Worm (Caenorhabditis elegans): Measurements from ENCODE around the gene pfk-1.1.
"Not testable (repeated sequence)": the region's sequence is repeated elsewhere in the genome, so short reads cannot be mapped to it uniquely, and the experiment has no call there.

pfk-1.1 gene

DNA sequence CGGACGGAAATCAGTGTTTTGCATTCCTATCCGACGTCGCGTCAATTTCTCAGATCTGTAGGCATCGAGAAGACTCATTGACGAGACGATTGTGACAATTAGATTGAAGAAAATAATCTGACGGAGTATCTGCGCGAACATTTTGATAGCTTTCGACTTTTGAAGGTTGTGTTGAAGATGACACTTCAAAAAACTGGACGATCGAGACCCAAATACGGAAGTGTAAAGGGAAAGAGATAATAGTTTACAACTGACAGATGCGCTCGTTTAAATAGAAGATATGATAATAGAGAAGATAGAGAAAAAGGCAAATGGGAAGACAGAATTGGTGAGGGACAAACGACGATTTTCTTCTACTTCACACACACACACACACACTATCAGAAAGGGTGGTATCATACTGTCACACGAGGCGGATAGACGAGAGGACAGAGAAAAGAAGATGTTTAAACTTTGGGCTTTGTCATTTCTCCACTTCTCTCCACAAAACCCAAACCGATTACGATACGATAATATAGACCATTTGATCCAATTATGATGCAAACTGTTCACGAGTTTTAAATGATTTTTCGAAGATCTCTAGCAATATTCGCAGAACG, 49.4 kb upstream of the pfk-1.1 start, which contains the start of gene B0410.3 (continued):
- TF ChIP-seq K11D2.4 (GFP tag; IDR thresholded peaks at IDR 0.05): no peak
- no peak for TF ChIP-seq him-1 (tag; optimal IDR thresholded peaks at IDR 0.05)
- TF ChIP-seq madf-8 (GFP tag; conservative IDR thresholded peaks at IDR 0.05): no peak
- TF ChIP-seq atf-7 (tag; optimal IDR thresholded peaks at IDR 0.05): no peak
- TF ChIP-seq F52B5.7 (tag; optimal IDR thresholded peaks at IDR 0.05): no peak
- no peak for TF ChIP-seq ztf-25 (GFP tag; IDR thresholded peaks at IDR 0.05)
- TF ChIP-seq lag-1 (GFP tag; IDR thresholded peaks at IDR 0.05): no peak
- TF ChIP-seq ztf-26 (tag; optimal IDR thresholded peaks at IDR 0.05): peak; percentile 46

DNA sequence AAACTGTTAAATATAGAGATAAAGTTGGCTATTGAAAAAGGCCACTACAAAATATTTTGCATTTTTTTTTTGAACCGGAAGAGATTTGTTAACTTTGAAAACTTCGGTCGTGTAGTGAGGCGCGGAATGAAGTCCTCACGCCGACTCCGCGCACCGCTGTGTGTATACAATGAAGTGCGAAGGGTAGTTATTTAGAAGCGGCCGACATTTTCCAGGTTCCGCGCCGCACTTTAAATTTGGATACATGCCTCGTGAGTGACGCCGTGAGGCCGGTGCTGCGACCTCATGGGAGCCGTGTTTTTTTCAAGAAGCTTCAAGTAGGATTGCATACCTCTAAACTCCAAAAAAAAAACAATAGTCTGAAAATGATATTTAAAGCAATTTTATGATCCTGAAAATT, 48.8 kb upstream of the pfk-1.1 start:
- peak; percentile 62 for TF ChIP-seq snpc-4 (GFP tag; optimal IDR thresholded peaks at IDR 0.05)
- peak in 3 of 4 experiments; percentile 41 to 89 (median 88) for TF ChIP-seq snpc-4 (tag; optimal IDR thresholded peaks at IDR 0.05)
- TF ChIP-seq athp-1 (tag; optimal IDR thresholded peaks at IDR 0.05): no peak
- TF ChIP-seq snpc-1.1 (tag; optimal IDR thresholded peaks at IDR 0.05; ENCODE audit: insufficient read depth): peak; percentile 48

DNA sequence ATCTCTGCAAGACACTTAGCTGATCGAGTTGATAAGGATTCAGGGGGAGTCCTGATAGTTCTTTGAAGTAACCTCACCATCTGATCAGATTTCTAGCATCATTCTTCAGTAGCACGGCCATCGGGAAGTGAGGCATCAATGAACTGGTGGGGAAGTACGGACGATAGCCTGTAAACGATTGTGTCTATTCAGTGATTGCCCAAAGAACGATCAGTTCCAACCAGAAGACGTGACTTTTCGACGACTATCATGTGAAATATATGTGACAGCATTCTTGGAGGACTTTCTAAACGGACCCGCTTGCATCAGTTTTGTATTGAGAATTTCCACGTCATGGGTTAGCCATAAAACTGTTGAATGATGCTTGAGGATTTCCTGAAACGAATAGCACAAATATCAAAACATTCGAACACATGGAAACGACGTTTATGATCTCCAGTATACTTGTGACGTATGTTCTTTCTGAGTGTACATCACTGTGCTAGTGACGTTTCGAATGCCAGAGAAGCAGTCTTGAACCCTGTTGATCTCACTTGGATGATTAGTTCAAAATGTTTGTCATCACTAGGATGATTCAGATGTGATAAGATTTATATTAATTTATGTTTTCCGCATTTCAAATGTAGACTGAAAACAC, 47.5 kb upstream of the pfk-1.1 start:
- TF ChIP-seq B0261.1 (tag; optimal IDR thresholded peaks at IDR 0.05) (no peak), sptf-2 (GFP tag; optimal IDR thresholded peaks at IDR 0.05) (no peak), madf-10 (tag; optimal IDR thresholded peaks at IDR 0.05) (no peak), ekl-4 (GFP tag; IDR thresholded peaks at IDR 0.05) (no peak), snpc-1.3 (tag; optimal IDR thresholded peaks at IDR 0.05; ENCODE audit: insufficient read depth) (no peak), C17E4.6 (GFP tag; IDR thresholded peaks at IDR 0.05) (no peak), ztf-18 (tag; optimal IDR thresholded peaks at IDR 0.05) (no peak), madf-8 (GFP tag; conservative IDR thresholded peaks at IDR 0.05) (no peak), snpc-4 (GFP tag; optimal IDR thresholded peaks at IDR 0.05) (no peak), snpc-4 (tag; optimal IDR thresholded peaks at IDR 0.05) (no peak), lin-40 (tag; optimal IDR thresholded peaks at IDR 0.05) (peak; percentile 56), Y53G8AR.9 (GFP tag; conservative IDR thresholded peaks at IDR 0.05) (no peak), snpc-1.1 (tag; optimal IDR thresholded peaks at IDR 0.05; ENCODE audit: insufficient read depth) (no peak), ztf-26 (tag; optimal IDR thresholded peaks at IDR 0.05) (peak; percentile 72), atf-7 (tag; optimal IDR thresholded peaks at IDR 0.05) (no peak), nfya-1 (tag; optimal IDR thresholded peaks at IDR 0.05; ENCODE audit: borderline replicate concordance, insufficient read depth) (no peak), die-1 (tag; optimal IDR thresholded peaks at IDR 0.05) (peak; percentile 44), F22D6.2 (tag; optimal IDR thresholded peaks at IDR 0.05) (no peak)

DNA sequence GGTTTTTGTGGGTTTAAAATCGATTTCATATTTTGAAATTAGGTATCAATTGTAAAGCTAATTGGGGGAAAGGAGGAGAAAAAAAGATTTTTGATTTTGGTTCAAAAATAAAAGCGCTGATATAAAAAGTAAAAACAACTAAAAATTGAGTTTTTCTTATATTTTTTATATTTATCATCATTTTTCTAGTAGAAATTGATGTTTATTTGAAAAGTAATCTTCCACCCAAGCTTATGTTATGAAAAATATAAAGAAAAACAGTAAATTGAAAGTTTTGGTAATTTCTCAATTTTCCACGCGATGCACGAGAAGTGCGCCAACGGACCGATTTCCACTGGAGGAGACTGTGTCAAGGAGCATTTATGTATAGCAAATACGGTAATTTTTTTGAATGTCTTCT, 46.4 kb upstream of the pfk-1.1 start, which contains the start of gene B0410.1:
Gene B0410.1, plus strand, starts transcription at position 301 of the 400 bp plus-strand sequence.
- not testable (repeated sequence) for TF ChIP-seq unc-130, dpl-1, efl-1 (GFP tag; optimal IDR thresholded peaks at IDR 0.05)

DNA sequence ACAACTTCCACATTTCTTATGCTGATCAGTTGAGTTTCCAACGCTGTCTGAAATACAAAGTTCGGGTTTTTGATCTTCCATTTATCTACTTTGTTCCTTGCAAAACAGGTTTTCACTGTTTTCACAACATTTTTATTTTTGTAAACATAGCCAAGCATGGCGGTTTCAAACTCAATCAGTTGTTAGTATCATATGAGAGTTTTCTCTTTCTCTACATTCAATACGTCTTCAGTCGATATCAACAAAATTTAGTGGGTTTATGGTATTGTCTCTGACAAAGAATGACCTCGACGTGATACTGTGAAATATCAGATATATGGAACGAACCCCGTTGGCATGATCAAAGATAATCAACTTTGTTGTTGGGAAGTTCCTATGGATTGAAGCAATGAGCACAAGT, 45.0 kb upstream of the pfk-1.1 start:
- TF ChIP-seq tbp1 (GFP tag; optimal IDR thresholded peaks at IDR 0.05) (no peak), sea-2 (GFP tag; IDR thresholded peaks at IDR 0.05) (no peak), snpc-1.1 (tag; optimal IDR thresholded peaks at IDR 0.05; ENCODE audit: insufficient read depth) (no peak), nfya-1 (tag; optimal IDR thresholded peaks at IDR 0.05; ENCODE audit: borderline replicate concordance, insufficient read depth) (no peak), let-526 (GFP tag; IDR thresholded peaks at IDR 0.05) (no peak), C17E4.6 (GFP tag; IDR thresholded peaks at IDR 0.05) (no peak), cebp-1 (GFP tag; IDR thresholded peaks at IDR 0.05) (no peak), cebp-1 (tag; optimal IDR thresholded peaks at IDR 0.05) (no peak), T26A5.8 (tag; optimal IDR thresholded peaks at IDR 0.05) (no peak), repo-1 (tag; optimal IDR thresholded peaks at IDR 0.05) (no peak), zfh-2 (GFP tag; conservative IDR thresholded peaks at IDR 0.05) (no peak), pbrm-1 (GFP tag; IDR thresholded peaks at IDR 0.05) (no peak), B0019.2 (GFP tag; conservative IDR thresholded peaks at IDR 0.05) (no peak), nhr-90 (tag; optimal IDR thresholded peaks at IDR 0.05) (no peak), rec-8 (tag; optimal IDR thresholded peaks at IDR 0.05) (no peak)
